Fruit fly (Drosophila melanogaster) S2 (cell line): ENCODE data around the gene Ent1.

Experiments
- CG8478 ChIP-seq: fragments of >200 bp; optimal IDR thresholded peaks from 2 replicates; lab custom pipeline; 2018
- CTCF ChIP-seq, 2 experiments: fragments of >200 bp; optimal IDR thresholded peaks; 2 replicates each; lab custom pipeline; 2018

- no peak for TF ChIP-seq CG8478
- TF ChIP-seq CTCF (optimal IDR thresholded peaks at IDR 0.05; lab: Kevin White, UChicago), result no peak
Observed at dm6 chr2L:356234-356633, 1.4 kb downstream of the Ent1 start.
